Worm (Caenorhabditis elegans) whole organism, L1 larva: Measurements from ENCODE around the gene hum-5.

ENCODE experiments used
- C34B4.2 ChIP-seq: sonication (generic microtip); optimal IDR thresholded peaks from 2 replicates; lab custom pipeline; 2017; ENCODE audit warnings: mild to moderate bottlenecking, missing genetic modification characterization, missing compliant biosample characterization
- aly-2 ChIP-seq: fragments of 150-350 bp; optimal IDR thresholded peaks from 2 replicates; lab custom pipeline; 2014; ENCODE audit warnings: missing biosample characterization, missing genetic modification characterization
- ceh-82 ChIP-seq, 3 experiments: fragments of 150-350 bp in 1 of 3; sonication (generic microtip) in 2 of 3; optimal IDR thresholded peaks; 2 replicates each; lab custom pipeline; 2014 to 2017; ENCODE audit warnings: missing biosample characterization in 3 of 3, missing genetic modification characterization in 3 of 3
- dpl-1 ChIP-seq, 3 experiments: fragments of 150-350 bp in 2 of 3; sonication (generic microtip) in 1 of 3; optimal IDR thresholded peaks; 2 replicates each; lab custom pipeline; 2014 to 2017; ENCODE audit warnings: missing biosample characterization in 3 of 3, missing genetic modification characterization in 3 of 3, missing genetic modification reagents in 3 of 3
- efl-1 ChIP-seq, 4 experiments: fragments of 150-350 bp; optimal IDR thresholded peaks in 3 of 4; peaks in 1 of 4; 1 replicate in 1 of 4; 2 replicates in 3 of 4; lab custom pipeline; 2014; ENCODE audit warnings: missing biosample characterization in 2 of 4, missing genetic modification characterization in 2 of 4, missing genetic modification reagents in 2 of 4
- elt-2 ChIP-seq: sonication (generic microtip); optimal IDR thresholded peaks from 2 replicates; lab custom pipeline; 2016; ENCODE audit warnings: missing genetic modification characterization, mild to moderate bottlenecking, inconsistent platforms, missing compliant biosample characterization, missing genetic modification reagents
- fkh-8 ChIP-seq: sonication (generic microtip); optimal IDR thresholded peaks from 2 replicates; lab custom pipeline; 2016; ENCODE audit warnings: mild to moderate bottlenecking, missing genetic modification characterization, missing compliant biosample characterization
- grh-1 ChIP-seq: fragments of 200-800 bp; sonication (Bioruptor generic); IDR thresholded peaks from 2 replicates; pipeline ENCODE4 v1.3.6; 2022; ENCODE audit warnings: missing genetic modification reagents, missing genetic modification characterization, missing compliant biosample characterization
- hpl-2 ChIP-seq: fragments of 150-350 bp; optimal IDR thresholded peaks from 2 replicates; lab custom pipeline; 2014; ENCODE audit warnings: missing biosample characterization, missing genetic modification reagents, missing genetic modification characterization
- isw-1 ChIP-seq: fragments of 200-800 bp; sonication (Bioruptor generic); IDR thresholded peaks from 2 replicates; pipeline ENCODE4 v1.3.6; 2022; ENCODE audit warnings: missing genetic modification characterization, missing compliant biosample characterization
- jun-1 ChIP-seq: fragments of 150-350 bp; optimal IDR thresholded peaks from 2 replicates; lab custom pipeline; 2014; ENCODE audit warnings: missing biosample characterization, missing genetic modification reagents, missing genetic modification characterization
- lin-13 ChIP-seq: fragments of 150-350 bp; optimal IDR thresholded peaks from 2 replicates; lab custom pipeline; 2014; ENCODE audit warnings: missing biosample characterization, missing genetic modification reagents, missing genetic modification characterization
- lin-14 ChIP-seq: fragments of 200-800 bp; sonication (Bioruptor generic); optimal IDR thresholded peaks from 2 replicates; lab custom pipeline; 2018; ENCODE audit warnings: mild to moderate bottlenecking, missing genetic modification characterization, moderate library complexity, missing compliant biosample characterization
- lin-39 ChIP-seq: fragments of 150-350 bp; optimal IDR thresholded peaks from 2 replicates; lab custom pipeline; 2014; ENCODE audit warnings: missing biosample characterization, missing genetic modification reagents, missing genetic modification characterization
- lir-3 ChIP-seq: sonication (generic microtip); optimal IDR thresholded peaks from 2 replicates; lab custom pipeline; 2016; ENCODE audit warnings: mild to moderate bottlenecking, missing genetic modification characterization, moderate library complexity, missing compliant biosample characterization; ENCODE audit not compliant: poor library complexity
- lsy-2 ChIP-seq, 2 experiments: fragments of 150-350 bp; optimal IDR thresholded peaks; 2 replicates each; lab custom pipeline; 2014; ENCODE audit warnings: missing biosample characterization in 2 of 2, missing genetic modification characterization in 2 of 2
- mdl-1 ChIP-seq, 2 experiments: fragments of 150-350 bp; optimal IDR thresholded peaks; 2 replicates each; lab custom pipeline; 2014 to 2017; ENCODE audit warnings: missing biosample characterization in 2 of 2, missing genetic modification characterization in 2 of 2, inconsistent platforms in 1 of 2
- mef-2 ChIP-seq: fragments of 150-350 bp; optimal IDR thresholded peaks from 2 replicates; lab custom pipeline; 2014; ENCODE audit warnings: missing biosample characterization, missing genetic modification characterization
- mep-1 ChIP-seq: fragments of 150-350 bp; optimal IDR thresholded peaks from 2 replicates; lab custom pipeline; 2014; ENCODE audit warnings: missing biosample characterization, missing genetic modification characterization
- nhr-12 ChIP-seq: sonication (generic microtip); optimal IDR thresholded peaks from 2 replicates; lab custom pipeline; 2017; ENCODE audit warnings: missing biosample characterization, missing genetic modification characterization
- nhr-19 ChIP-seq: fragments of 200-800 bp; sonication (Bioruptor generic); conservative IDR thresholded peaks from 2 replicates; pipeline ENCODE4 v1.3.6; 2022; ENCODE audit warnings: missing genetic modification characterization, missing compliant biosample characterization
- nhr-28 ChIP-seq: fragments of 150-350 bp; optimal IDR thresholded peaks from 2 replicates; lab custom pipeline; 2014; ENCODE audit warnings: missing biosample characterization, missing genetic modification characterization
- nhr-47 ChIP-seq: sonication (generic microtip); optimal IDR thresholded peaks from 2 replicates; lab custom pipeline; 2016; ENCODE audit warnings: mild to moderate bottlenecking, missing genetic modification characterization, moderate library complexity, missing compliant biosample characterization
- nhr-71 ChIP-seq: sonication (generic microtip); optimal IDR thresholded peaks from 2 replicates; lab custom pipeline; 2016; ENCODE audit warnings: mild to moderate bottlenecking, missing genetic modification characterization, moderate library complexity, missing compliant biosample characterization
- nhr-77 ChIP-seq: fragments of 150-350 bp; optimal IDR thresholded peaks from 2 replicates; lab custom pipeline; 2014; ENCODE audit warnings: missing biosample characterization, missing genetic modification characterization
- nhr-85 ChIP-seq: sonication (generic microtip); peaks from one replicate; lab custom pipeline; 2016; ENCODE audit warnings: missing genetic modification characterization, inconsistent platforms, missing compliant biosample characterization
- nhr-90 ChIP-seq: sonication (generic microtip); optimal IDR thresholded peaks from 2 replicates; lab custom pipeline; 2016; ENCODE audit warnings: mild to moderate bottlenecking, missing genetic modification characterization, missing compliant biosample characterization; ENCODE audit not compliant: poor library complexity
- pax-3 ChIP-seq: fragments of 200-800 bp; sonication (Bioruptor generic); optimal IDR thresholded peaks from 2 replicates; lab custom pipeline; 2018; ENCODE audit warnings: mild to moderate bottlenecking, missing genetic modification characterization, moderate library complexity, missing compliant biosample characterization
- rnt-1 ChIP-seq: sonication (generic microtip); optimal IDR thresholded peaks from 2 replicates; lab custom pipeline; 2016; ENCODE audit warnings: mild to moderate bottlenecking, missing genetic modification characterization, moderate library complexity, missing compliant biosample characterization
- sup-37 ChIP-seq: fragments of 200-800 bp; sonication (Bioruptor generic); optimal IDR thresholded peaks from 2 replicates; lab custom pipeline; 2018; ENCODE audit warnings: mild to moderate bottlenecking, missing genetic modification characterization, missing compliant biosample characterization
- swsn-7 ChIP-seq: sonication (generic microtip); optimal IDR thresholded peaks from 2 replicates; lab custom pipeline; 2016; ENCODE audit warnings: missing genetic modification characterization, missing compliant biosample characterization
- tlp-1 ChIP-seq: fragments of 150-350 bp; optimal IDR thresholded peaks from 2 replicates; lab custom pipeline; 2014; ENCODE audit warnings: missing biosample characterization, missing genetic modification characterization
- unc-30 ChIP-seq: sonication (generic microtip); optimal IDR thresholded peaks from 2 replicates; lab custom pipeline; 2017; ENCODE audit warnings: missing biosample characterization, missing genetic modification characterization
- unc-62 ChIP-seq: fragments of 150-350 bp; optimal IDR thresholded peaks from 2 replicates; lab custom pipeline; 2014; ENCODE audit warnings: missing biosample characterization, missing genetic modification reagents, missing genetic modification characterization
- vab-15 ChIP-seq: sonication (generic microtip); optimal IDR thresholded peaks from 2 replicates; lab custom pipeline; 2017; ENCODE audit warnings: missing genotype, mild to moderate bottlenecking, missing genetic modification characterization, missing compliant biosample characterization
- xbp-1 ChIP-seq: sonication (generic microtip); optimal IDR thresholded peaks from 2 replicates; lab custom pipeline; 2016; ENCODE audit warnings: missing genetic modification characterization, missing compliant biosample characterization
- zag-1 ChIP-seq: fragments of 150-350 bp; optimal IDR thresholded peaks from 2 replicates; lab custom pipeline; 2014; ENCODE audit warnings: missing biosample characterization, missing genetic modification characterization
- ztf-11 ChIP-seq, 2 experiments: sonication (generic microtip); optimal IDR thresholded peaks; 2 replicates each; lab custom pipeline; 2016 to 2017; ENCODE audit warnings: missing genetic modification characterization in 2 of 2, missing biosample characterization in 1 of 2, missing compliant biosample characterization in 1 of 2
- ztf-4 ChIP-seq: fragments of 150-350 bp; optimal IDR thresholded peaks from 2 replicates; lab custom pipeline; 2014; ENCODE audit warnings: missing biosample characterization, missing genetic modification characterization

hum-5 gene

ce11 chrIII:4018095-4018498 lies 18.5 kb downstream of the hum-5 start (continued):
- peak in 1 of 2 experiments; percentile 47 for TF ChIP-seq ztf-11 (tag; optimal IDR thresholded peaks at IDR 0.05; lab: Kevin White, UChicago)
- peak; percentile 60 for TF ChIP-seq hpl-2 (GFP tag; lab: Kevin White, UChicago)
- TF ChIP-seq aly-2 (tag; lab: Kevin White, UChicago) = no peak
- peak; percentile 75 for TF ChIP-seq mep-1 (tag; lab: Kevin White, UChicago)
- TF ChIP-seq elt-2 = no peak
- peak; percentile 68 for TF ChIP-seq isw-1 (GFP tag; lab: Robert Waterston, UW)
- TF ChIP-seq unc-30 (tag; lab: Kevin White, UChicago) = no peak
- no peak for TF ChIP-seq nhr-77 (tag; lab: Kevin White, UChicago)
- peak; percentile 15 for TF ChIP-seq lir-3 (tag; lab: Kevin White, UChicago)
- no peak for TF ChIP-seq unc-62 (GFP tag; lab: Kevin White, UChicago)
- TF ChIP-seq fkh-8 (tag; lab: Kevin White, UChicago) = peak; percentile 81
- TF ChIP-seq nhr-28 (tag; lab: Kevin White, UChicago) = no peak
- TF ChIP-seq nhr-12 (tag; lab: Kevin White, UChicago) = no peak
- peak; percentile 37 for TF ChIP-seq rnt-1
- no peak for TF ChIP-seq pax-3 (tag; lab: Kevin White, UChicago)
- no peak for TF ChIP-seq lin-39 (tag; lab: Kevin White, UChicago)
- TF ChIP-seq vab-15 (tag; lab: Kevin White, UChicago) = no peak
- peak; percentile 24 for TF ChIP-seq zag-1 (tag; lab: Kevin White, UChicago)
- TF ChIP-seq nhr-47 (tag; lab: Kevin White, UChicago) = peak; percentile 62
- peak in 2 of 3 experiments; percentile 40 to 48 for TF ChIP-seq dpl-1 (GFP tag; optimal IDR thresholded peaks at IDR 0.05; lab: Kevin White, UChicago)
- TF ChIP-seq xbp-1 (tag; lab: Kevin White, UChicago) = peak; percentile 24
- TF ChIP-seq mef-2 = no peak
- TF ChIP-seq grh-1 = no peak
- TF ChIP-seq jun-1 = peak; percentile 68
- TF ChIP-seq ceh-82 (tag; optimal IDR thresholded peaks at IDR 0.05; lab: Kevin White, UChicago) = peak; percentile 63 to 81 (median 68)
- TF ChIP-seq sup-37 = no peak
- TF ChIP-seq ztf-4 (tag; lab: Kevin White, UChicago) = no peak
- TF ChIP-seq swsn-7 (tag; lab: Kevin White, UChicago) = peak; percentile 28
- TF ChIP-seq lin-13 (GFP tag; lab: Kevin White, UChicago) = peak; percentile 33

- TF ChIP-seq nhr-85 (tag; lab: Kevin White, UChicago) (peak; percentile 51), mdl-1 (tag; optimal IDR thresholded peaks at IDR 0.05; lab: Kevin White, UChicago) (no peak), efl-1 (optimal IDR thresholded peaks at IDR 0.05; lab: Kevin White, UChicago) (no peak), efl-1 (GFP tag; optimal IDR thresholded peaks at IDR 0.05 in 1 of 2; lab: Kevin White, UChicago) (peak in 1 of 2 experiments; percentile 46)
Observed at ce11 chrIII:4017527-4017926, 19.1 kb downstream of the hum-5 start, which contains the start of gene tbb-2. TSS of gene tbb-2 (minus strand) at chrIII:4017627.

ce11 chrIII:4015382-4015986 lies 21.2 kb downstream of the hum-5 start:
- TF ChIP-seq nhr-85 (tag; lab: Kevin White, UChicago) (peak; percentile 63), lin-14 (GFP tag; lab: Kevin White, UChicago) (peak; percentile 20), nhr-19 (GFP tag; lab: Robert Waterston, UW) (no peak), C34B4.2 (tag; lab: Kevin White, UChicago) (no peak), efl-1 (optimal IDR thresholded peaks at IDR 0.05; lab: Kevin White, UChicago) (no peak), efl-1 (GFP tag; optimal IDR thresholded peaks at IDR 0.05 in 1 of 2; lab: Kevin White, UChicago) (peak in 1 of 2 experiments; percentile 92), nhr-71 (peak; percentile 1), nhr-90 (tag; lab: Kevin White, UChicago) (peak; percentile 17), tlp-1 (tag; lab: Kevin White, UChicago) (peak; percentile 89), dpl-1 (GFP tag; optimal IDR thresholded peaks at IDR 0.05; lab: Kevin White, UChicago) (peak in 1 of 3 experiments; percentile 38), grh-1 (peak; percentile 28; the same call in 1 of the 2 replicates), lsy-2 (tag; optimal IDR thresholded peaks at IDR 0.05; lab: Kevin White, UChicago) (peak; percentile 11 to 23), aly-2 (tag; lab: Kevin White, UChicago) (peak; percentile 88), ztf-4 (tag; lab: Kevin White, UChicago) (peak; percentile 52), ceh-82 (tag; optimal IDR thresholded peaks at IDR 0.05; lab: Kevin White, UChicago) (no peak)
- TF ChIP-seq, all 84 proteins: peak for 11
